Fruit fly (Drosophila melanogaster) S2 (cell line): ENCODE measurements around the gene CG45544.

Source experiments
- CG8478 ChIP-seq: fragments of >200 bp; optimal IDR thresholded peaks from 2 replicates; lab custom pipeline; 2018
- CTCF ChIP-seq, 2 experiments: fragments of >200 bp; optimal IDR thresholded peaks; 2 replicates each; lab custom pipeline; 2018

DNA sequence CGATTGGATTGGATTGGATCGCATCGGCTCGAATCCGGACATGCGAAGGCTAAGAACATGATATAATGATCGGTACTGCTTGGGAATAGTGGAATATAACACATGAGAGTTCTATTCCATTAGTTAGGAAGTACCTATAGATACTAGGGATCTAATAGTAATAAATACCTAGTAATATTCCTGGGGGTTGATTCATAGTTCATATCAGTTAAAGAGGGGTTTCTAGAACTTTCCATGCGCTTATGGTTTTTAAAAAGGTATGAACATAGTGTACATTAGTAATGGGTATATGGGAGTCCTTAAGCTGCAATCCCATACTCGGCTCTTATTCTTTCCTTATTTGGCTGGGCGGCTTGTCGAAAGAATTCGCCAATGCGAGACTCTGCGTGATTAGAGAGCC, 28.0 kb downstream of the CG45544 start:
- TF ChIP-seq CG8478 (no peak), CTCF (optimal IDR thresholded peaks at IDR 0.05; lab: Kevin White, UChicago) (no peak)
